Fruit fly (Drosophila melanogaster) S2 (cell line): ENCODE data around the gene AstA.

ENCODE experiments used
- CG8478 ChIP-seq: fragments of >200 bp; optimal IDR thresholded peaks from 2 replicates; lab custom pipeline; 2018
- CTCF ChIP-seq, 2 experiments: fragments of >200 bp; optimal IDR thresholded peaks; 2 replicates each; lab custom pipeline; 2018

DNA sequence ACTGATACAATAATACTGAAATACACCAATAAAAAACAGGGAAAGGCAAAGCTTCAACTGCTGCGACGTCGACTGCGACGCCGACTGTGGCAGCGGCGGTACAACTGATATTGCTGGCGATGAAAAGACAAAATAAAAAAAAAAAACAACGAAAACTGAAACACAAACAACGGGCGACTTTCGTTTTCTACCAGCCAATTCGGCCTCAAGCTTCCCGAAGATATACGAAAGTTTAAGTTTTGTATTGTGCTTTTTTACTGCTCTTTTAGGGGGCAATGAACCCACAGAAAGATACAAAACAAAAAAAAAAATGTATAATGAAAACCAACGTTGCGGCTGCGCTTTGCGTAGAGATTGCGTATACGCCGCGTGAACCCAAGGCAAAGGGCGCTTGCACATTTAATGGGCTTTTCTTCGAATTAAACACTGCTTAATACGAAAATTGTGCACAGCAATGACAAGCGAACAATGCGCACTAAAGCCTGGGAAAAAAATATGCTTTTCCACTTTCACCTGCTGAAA lies 13.4 kb upstream of the AstA start:
- no peak for TF ChIP-seq CTCF (optimal IDR thresholded peaks at IDR 0.05; lab: Kevin White, UChicago)
- TF ChIP-seq CG8478 (lab: Kevin White, UChicago) = no peak
